Worm (Caenorhabditis elegans) whole organism, early embryonic: ENCODE data around the gene C50E3.5.

Experiments used
- B0310.2 ChIP-seq: sonication (generic microtip); optimal IDR thresholded peaks from 2 replicates; lab custom pipeline; 2016; ENCODE audit warnings: mild to moderate bottlenecking, missing genetic modification characterization, missing compliant biosample characterization
- F13C5.2 ChIP-seq: sonication (generic microtip); optimal IDR thresholded peaks from 2 replicates; lab custom pipeline; 2017; ENCODE audit warnings: mild to moderate bottlenecking, missing genetic modification characterization, inconsistent platforms, missing compliant biosample characterization
- aly-1 ChIP-seq: sonication (generic microtip); optimal IDR thresholded peaks from 2 replicates; lab custom pipeline; 2016; ENCODE audit warnings: missing genetic modification characterization, missing compliant biosample characterization
- ama-1 ChIP-seq: fragments of 150-350 bp; optimal IDR thresholded peaks from 2 replicates; lab custom pipeline; 2014
- ceh-13 ChIP-seq: fragments of 200-800 bp; sonication (Bioruptor generic); optimal IDR thresholded peaks from 2 replicates; lab custom pipeline; 2018; ENCODE audit warnings: mild to moderate bottlenecking, missing genetic modification characterization, missing compliant biosample characterization
- hmg-4 ChIP-seq: fragments of 200-800 bp; sonication (Bioruptor generic); optimal IDR thresholded peaks from 2 replicates; lab custom pipeline; 2018; ENCODE audit warnings: mild to moderate bottlenecking, missing genetic modification characterization, missing compliant biosample characterization
- pes-1 ChIP-seq: fragments of 200-800 bp; sonication (Bioruptor generic); IDR thresholded peaks from 2 replicates; pipeline ENCODE4 v1.3.6; 2022; ENCODE audit warnings: missing genetic modification reagents, missing genetic modification characterization, missing compliant biosample characterization
- tbx-37 ChIP-seq: fragments of 200-800 bp; sonication (Bioruptor generic); conservative IDR thresholded peaks from 2 replicates; pipeline ENCODE4 v1.3.6; 2022; ENCODE audit warnings: missing genetic modification reagents, missing genetic modification characterization, missing compliant biosample characterization

DNA sequence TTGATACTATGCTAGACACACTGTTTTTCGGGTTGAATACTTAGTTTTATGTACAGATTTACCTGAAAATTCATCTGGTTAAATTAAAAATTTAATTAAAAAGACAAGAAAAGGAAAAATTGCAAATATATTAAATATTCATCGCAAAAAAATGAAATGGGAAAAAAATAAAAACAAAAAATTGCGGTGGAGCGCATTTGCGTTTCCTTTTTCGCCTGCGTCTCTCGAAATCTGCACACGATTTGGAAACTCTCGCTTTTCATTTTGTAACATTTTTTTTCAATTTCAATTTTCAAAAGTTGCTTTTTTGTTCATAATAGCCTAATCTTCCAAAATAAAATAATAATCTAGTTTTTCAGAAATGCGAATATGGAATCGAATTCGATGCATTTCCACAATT, at the start of gene C50E3.5, which contains the start of gene F19F10.11:
- TF ChIP-seq tbx-37 (GFP tag; lab: Robert Waterston, UW): no peak
- no peak for TF ChIP-seq ama-1 (lab: Kevin White, UChicago)
- TF ChIP-seq aly-1 (tag; lab: Kevin White, UChicago): no peak
- no peak for TF ChIP-seq pes-1 (GFP tag; lab: Robert Waterston, UW)
- TF ChIP-seq F13C5.2: peak; percentile 34
- no peak for TF ChIP-seq hmg-4 (GFP tag; lab: Kevin White, UChicago)
- no peak for TF ChIP-seq ceh-13 (GFP tag; lab: Kevin White, UChicago)
- TF ChIP-seq B0310.2: no peak
